Fruit fly (Drosophila melanogaster): ENCODE data around the gene CD98hc.

The CD98hc gene

DNA sequence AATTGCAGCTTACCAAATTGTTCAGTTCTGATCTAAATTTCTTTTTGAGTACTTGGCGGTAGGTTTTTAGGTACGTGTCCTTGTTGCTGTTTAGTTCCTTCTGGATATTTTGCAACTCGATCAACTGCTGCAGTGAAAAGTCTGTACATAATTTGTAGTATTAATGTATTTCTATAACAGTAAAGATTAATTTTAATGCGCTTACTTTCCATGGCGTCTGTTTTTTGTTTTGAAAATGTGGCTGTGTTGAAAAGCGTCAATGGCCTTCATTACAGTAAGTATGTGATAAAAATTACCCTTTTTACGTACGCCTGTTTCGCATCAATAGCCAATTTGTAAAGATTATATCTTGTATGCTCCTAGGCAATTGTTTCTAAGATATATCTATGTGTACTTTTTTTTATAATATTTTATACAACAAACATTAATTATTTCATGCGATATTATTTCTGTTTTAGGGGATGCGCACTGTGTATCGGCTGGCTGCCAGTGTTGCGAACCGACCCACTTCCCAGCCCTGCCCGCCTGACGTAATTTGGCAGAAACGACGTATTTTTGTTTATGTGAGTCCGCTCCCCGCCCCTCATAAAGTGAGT is 22.9 kb upstream of the CD98hc start, which contains the start of the genes Kmn2 and CG2698 (continued):
- no peak for TF ChIP-seq D (optimal IDR thresholded peaks at IDR 0.05)
- peak; percentile 91 for TF ChIP-seq D (GFP tag; optimal IDR thresholded peaks at IDR 0.05)
- peak; percentile 95 for TF ChIP-seq Meics (GFP tag; optimal IDR thresholded peaks at IDR 0.05)
- peak; percentile 83 to 98 for TF ChIP-seq dpn (GFP tag; optimal IDR thresholded peaks at IDR 0.05)
- peak; percentile 75 for TF ChIP-seq Scr (GFP tag; IDR thresholded peaks at IDR 0.05; ENCODE audit: partially characterized antibody)
- TF ChIP-seq NC2β (GFP tag; optimal IDR thresholded peaks at IDR 0.05) = peak; percentile 82
- peak; percentile 72 for TF ChIP-seq hkb (optimal IDR thresholded peaks at IDR 0.05)
- TF ChIP-seq hkb (GFP tag; IDR thresholded peaks at IDR 0.05) = peak; percentile 97
- TF ChIP-seq Hr39 (optimal IDR thresholded peaks at IDR 0.05) = no peak
- TF ChIP-seq CG2678 (tag; optimal IDR thresholded peaks at IDR 0.05) = peak; percentile 96
- peak; percentile 97 for TF ChIP-seq otp (GFP tag; IDR thresholded peaks at IDR 0.05)
- TF ChIP-seq CG16813 (GFP tag; IDR thresholded peaks at IDR 0.05; ENCODE audit: partially characterized antibody) = peak; percentile 40; the same call in 2 of the 3 replicates
- peak; percentile 92 for TF ChIP-seq CG5245 (GFP tag; optimal IDR thresholded peaks at IDR 0.05)
- TF ChIP-seq shn (GFP tag; optimal IDR thresholded peaks at IDR 0.05) = peak; percentile 74
- TF ChIP-seq dmrt99B (tag; optimal IDR thresholded peaks at IDR 0.05) = peak; percentile 95
- TF ChIP-seq sob (GFP tag; IDR thresholded peaks at IDR 0.05) = peak; percentile 99
- TF ChIP-seq CG4730 (GFP tag; IDR thresholded peaks at IDR 0.05) = peak; percentile 97
- TF ChIP-seq eve (GFP tag; optimal IDR thresholded peaks at IDR 0.05) = no peak
- peak; percentile 92 for TF ChIP-seq CG16779 (GFP tag; IDR thresholded peaks at IDR 0.05)
- TF ChIP-seq CG11560 (tag; IDR thresholded peaks at IDR 0.05) = peak; percentile 92
- peak; percentile 98 for TF ChIP-seq CG10366 (GFP tag; IDR thresholded peaks at IDR 0.05)
- TF ChIP-seq HmgD (GFP tag; optimal IDR thresholded peaks at IDR 0.05) = peak; percentile 32
- TF ChIP-seq CG1233 (GFP tag; optimal IDR thresholded peaks at IDR 0.05) = peak; percentile 91
- TF ChIP-seq NfI (GFP tag; optimal IDR thresholded peaks at IDR 0.05) = peak; percentile 94
- no peak for TF ChIP-seq Dfd (GFP tag; optimal IDR thresholded peaks at IDR 0.05)
- peak; percentile 29 for TF ChIP-seq CTCF (GFP tag; optimal IDR thresholded peaks at IDR 0.05)
- peak; percentile 59 for TF ChIP-seq Myb (GFP tag; optimal IDR thresholded peaks at IDR 0.05)
- no peak for TF ChIP-seq abd-A (tag; optimal IDR thresholded peaks at IDR 0.05)
- peak; percentile 90 for TF ChIP-seq D19A (tag; optimal IDR thresholded peaks at IDR 0.05)
- TF ChIP-seq CG7372 (GFP tag; IDR thresholded peaks at IDR 0.05) = peak; percentile 97
- TF ChIP-seq CG9932 (GFP tag; IDR thresholded peaks at IDR 0.05) = peak; percentile 99
- TF ChIP-seq sens-2 (GFP tag; IDR thresholded peaks at IDR 0.05) = peak; percentile 95
- TF ChIP-seq CG11398 (GFP tag; optimal IDR thresholded peaks at IDR 0.05) = no peak
- peak; percentile 90 for TF ChIP-seq CG15514 (GFP tag; optimal IDR thresholded peaks at IDR 0.05)
- TF ChIP-seq CG9609 (GFP tag; optimal IDR thresholded peaks at IDR 0.05) = peak; percentile 55
- peak; percentile 97 for TF ChIP-seq CG18599 (GFP tag; optimal IDR thresholded peaks at IDR 0.05)
- peak; percentile 89 for TF ChIP-seq CG13894 (tag; optimal IDR thresholded peaks at IDR 0.05)
- TF ChIP-seq gro (GFP tag; optimal IDR thresholded peaks at IDR 0.05) = peak; percentile 78
- peak; percentile 95 for TF ChIP-seq CG18262 (tag; optimal IDR thresholded peaks at IDR 0.05)
- TF ChIP-seq CG10979 (tag; optimal IDR thresholded peaks at IDR 0.05) = peak; percentile 90
- TF ChIP-seq CG17359 (tag; optimal IDR thresholded peaks at IDR 0.05) = peak; percentile 96
- TF ChIP-seq HLH3B (GFP tag; IDR thresholded peaks at IDR 0.05) = peak; percentile 98
- TF ChIP-seq CG10959 (GFP tag; IDR thresholded peaks at IDR 0.05) = peak; percentile 96
- TF ChIP-seq Stat92E (GFP tag; optimal IDR thresholded peaks at IDR 0.05) = peak in 1 of 3 experiments; percentile 60
- peak; percentile 81 for TF ChIP-seq sd (tag; optimal IDR thresholded peaks at IDR 0.05)
- TF ChIP-seq crol (GFP tag; IDR thresholded peaks at IDR 0.05) = peak; percentile 86
- peak; percentile 82 for TF ChIP-seq Nf-YB (GFP tag; optimal IDR thresholded peaks at IDR 0.05)
- TF ChIP-seq tio (GFP tag; optimal IDR thresholded peaks at IDR 0.05) = peak; percentile 95
- TF ChIP-seq GATAe (GFP tag; conservative IDR thresholded peaks at IDR 0.05) = peak; percentile 90; the same call in 1 of the 2 replicates
- peak; percentile 88 for TF ChIP-seq CG2202 (tag; optimal IDR thresholded peaks at IDR 0.05)
- peak; percentile 75; the same call in 2 of the 3 replicates for TF ChIP-seq sr (GFP tag; IDR thresholded peaks at IDR 0.05)
- no peak for TF ChIP-seq h (optimal IDR thresholded peaks at IDR 0.05)
